Fruit fly (Drosophila melanogaster): ENCODE data around the gene CG1971.

- no peak for TF ChIP-seq psq (optimal IDR thresholded peaks at IDR 0.05)
- no peak for TF ChIP-seq EcR (GFP tag; optimal IDR thresholded peaks at IDR 0.05)
These were observed at the start of gene CG1971, which contains the start of gene CG42233 for dm6 chr3R:31805228-31805738.

All from whole organism.